Fruit fly (Drosophila melanogaster): ENCODE data around the gene CG17770.

The CG17770 gene

dm6 chr3R:25855594-25856305 is 44.0 kb downstream of the CG17770 start, which contains the start of gene CG5890 (continued):
- TF ChIP-seq CG17802 (tag; optimal IDR thresholded peaks at IDR 0.05) (no peak), ato (GFP tag; IDR thresholded peaks at IDR 0.05; ENCODE audit: partially characterized antibody) (no peak), Rx (GFP tag; IDR thresholded peaks at IDR 0.05) (no peak), Lpt (GFP tag; optimal IDR thresholded peaks at IDR 0.05) (no peak), CG30020 (tag; optimal IDR thresholded peaks at IDR 0.05) (no peak), CG12155 (GFP tag; optimal IDR thresholded peaks at IDR 0.05) (no peak), CG9609 (GFP tag; optimal IDR thresholded peaks at IDR 0.05) (no peak), sisA (GFP tag; IDR thresholded peaks at IDR 0.05) (no peak), CG4404 (GFP tag; IDR thresholded peaks at IDR 0.05) (no peak), Gug (GFP tag; IDR thresholded peaks at IDR 0.05) (no peak), ewg (GFP tag; optimal IDR thresholded peaks at IDR 0.05) (peak; percentile 18), CG2199 (GFP tag; IDR thresholded peaks at IDR 0.05) (no peak)

Data from whole organism, embryonic.